Fruit fly (Drosophila melanogaster) whole organism: ENCODE data around the gene Pcd.

Source experiments
- CG8478 ChIP-seq: fragments of >200 bp; optimal IDR thresholded peaks from 2 replicates; lab custom pipeline; 2018; ENCODE audit warnings: inconsistent platforms
- EcR ChIP-seq, 2 experiments: fragments of >200 bp; optimal IDR thresholded peaks; 2 replicates each; lab custom pipeline; 2017; ENCODE audit warnings: missing biosample characterization in 2 of 2, missing genetic modification characterization in 2 of 2, missing genetic modification reagents in 2 of 2
- psq ChIP-seq: fragments of >200 bp; optimal IDR thresholded peaks from 2 replicates; lab custom pipeline; 2017
- usp ChIP-seq: fragments of >200 bp; optimal IDR thresholded peaks from 2 replicates; lab custom pipeline; 2017; ENCODE audit warnings: missing biosample characterization, missing genetic modification characterization, mixed read lengths

dm6 chr3R:29758734-29759131 lies 35.8 kb downstream of the Pcd start:
- TF ChIP-seq CG8478 (lab: Kevin White, UChicago) (no peak), psq (no peak), EcR (GFP tag; optimal IDR thresholded peaks at IDR 0.05; lab: Kevin White, UChicago) (no peak), usp (GFP tag; lab: Kevin White, UChicago) (no peak)
